Worm (Caenorhabditis elegans) whole organism, L1 larva: ENCODE results near the gene ced-13.

Experiments used
- ceh-63 ChIP-seq: fragments of 200-800 bp; sonication (Bioruptor generic); optimal IDR thresholded peaks from 2 replicates; lab custom pipeline; 2018; ENCODE audit warnings: mild to moderate bottlenecking, missing genetic modification characterization, missing compliant biosample characterization
- ceh-88 ChIP-seq: fragments of 200-800 bp; sonication (Bioruptor generic); IDR thresholded peaks from 2 replicates; pipeline ENCODE4 v1.3.6; 2022; ENCODE audit warnings: missing genetic modification characterization, missing compliant biosample characterization
- dsc-1 ChIP-seq: sonication (generic microtip); optimal IDR thresholded peaks from 2 replicates; lab custom pipeline; 2016; ENCODE audit warnings: mild to moderate bottlenecking, missing genetic modification characterization, missing compliant biosample characterization
- egl-13 ChIP-seq: sonication (generic microtip); optimal IDR thresholded peaks from 2 replicates; lab custom pipeline; 2016; ENCODE audit warnings: missing genotype, missing genetic modification reagents, missing genetic modification characterization, missing compliant biosample characterization
- egl-27 ChIP-seq, 2 experiments: fragments of 150-350 bp in 1 of 2; sonication (generic microtip); optimal IDR thresholded peaks; 3 replicates each; lab custom pipeline; 2017 to 2018; ENCODE audit warnings: missing biosample characterization in 2 of 2, missing genetic modification characterization in 2 of 2, missing genetic modification reagents in 2 of 2
- elt-2 ChIP-seq: sonication (generic microtip); optimal IDR thresholded peaks from 2 replicates; lab custom pipeline; 2016; ENCODE audit warnings: missing genetic modification characterization, mild to moderate bottlenecking, inconsistent platforms, missing compliant biosample characterization, missing genetic modification reagents
- elt-3 ChIP-seq, 6 experiments: fragments of 150-350 bp in 1 of 6; sonication (generic microtip); optimal IDR thresholded peaks; 2 replicates each; lab custom pipeline; 2017 to 2018; ENCODE audit warnings: missing biosample characterization in 6 of 6, missing genetic modification characterization in 6 of 6, inconsistent platforms in 1 of 6
- fkh-10 ChIP-seq: sonication (generic microtip); optimal IDR thresholded peaks from 2 replicates; lab custom pipeline; 2017; ENCODE audit warnings: missing biosample characterization, missing genetic modification reagents, missing genetic modification characterization
- fkh-4 ChIP-seq: sonication (generic microtip); optimal IDR thresholded peaks from 2 replicates; lab custom pipeline; 2016; ENCODE audit warnings: missing compliant biosample characterization, missing genetic modification characterization, borderline replicate concordance
- fkh-8 ChIP-seq: sonication (generic microtip); optimal IDR thresholded peaks from 2 replicates; lab custom pipeline; 2016; ENCODE audit warnings: mild to moderate bottlenecking, missing genetic modification characterization, missing compliant biosample characterization
- grh-1 ChIP-seq: fragments of 200-800 bp; sonication (Bioruptor generic); IDR thresholded peaks from 2 replicates; pipeline ENCODE4 v1.3.6; 2022; ENCODE audit warnings: missing genetic modification reagents, missing genetic modification characterization, missing compliant biosample characterization
- irx-1 ChIP-seq: sonication (generic microtip); optimal IDR thresholded peaks from 2 replicates; lab custom pipeline; 2016; ENCODE audit warnings: missing genetic modification characterization, missing compliant biosample characterization
- isw-1 ChIP-seq: fragments of 200-800 bp; sonication (Bioruptor generic); IDR thresholded peaks from 2 replicates; pipeline ENCODE4 v1.3.6; 2022; ENCODE audit warnings: missing genetic modification characterization, missing compliant biosample characterization
- jun-1 ChIP-seq: fragments of 150-350 bp; optimal IDR thresholded peaks from 2 replicates; lab custom pipeline; 2014; ENCODE audit warnings: missing biosample characterization, missing genetic modification reagents, missing genetic modification characterization
- lin-14 ChIP-seq: fragments of 200-800 bp; sonication (Bioruptor generic); optimal IDR thresholded peaks from 2 replicates; lab custom pipeline; 2018; ENCODE audit warnings: mild to moderate bottlenecking, missing genetic modification characterization, moderate library complexity, missing compliant biosample characterization
- lir-3 ChIP-seq: sonication (generic microtip); optimal IDR thresholded peaks from 2 replicates; lab custom pipeline; 2016; ENCODE audit warnings: mild to moderate bottlenecking, missing genetic modification characterization, moderate library complexity, missing compliant biosample characterization; ENCODE audit not compliant: poor library complexity
- lsy-2 ChIP-seq, 2 experiments: fragments of 150-350 bp; optimal IDR thresholded peaks; 2 replicates each; lab custom pipeline; 2014; ENCODE audit warnings: missing biosample characterization in 2 of 2, missing genetic modification characterization in 2 of 2
- mab-9 ChIP-seq: fragments of 200-800 bp; sonication (Bioruptor generic); IDR thresholded peaks from 2 replicates; pipeline ENCODE4 v1.3.6; 2022; ENCODE audit warnings: missing genetic modification reagents, missing genetic modification characterization, missing compliant biosample characterization
- mdl-1 ChIP-seq, 2 experiments: fragments of 150-350 bp; optimal IDR thresholded peaks; 2 replicates each; lab custom pipeline; 2014 to 2017; ENCODE audit warnings: missing biosample characterization in 2 of 2, missing genetic modification characterization in 2 of 2, inconsistent platforms in 1 of 2
- mep-1 ChIP-seq: fragments of 150-350 bp; optimal IDR thresholded peaks from 2 replicates; lab custom pipeline; 2014; ENCODE audit warnings: missing biosample characterization, missing genetic modification characterization
- nhr-11 ChIP-seq: fragments of 150-350 bp; optimal IDR thresholded peaks from 2 replicates; lab custom pipeline; 2014; ENCODE audit warnings: missing biosample characterization, missing genetic modification characterization
- nhr-20 ChIP-seq: sonication (generic microtip); optimal IDR thresholded peaks from 2 replicates; lab custom pipeline; 2016; ENCODE audit warnings: mild to moderate bottlenecking, missing genetic modification characterization, missing compliant biosample characterization
- nhr-47 ChIP-seq: sonication (generic microtip); optimal IDR thresholded peaks from 2 replicates; lab custom pipeline; 2016; ENCODE audit warnings: mild to moderate bottlenecking, missing genetic modification characterization, moderate library complexity, missing compliant biosample characterization
- nhr-77 ChIP-seq: fragments of 150-350 bp; optimal IDR thresholded peaks from 2 replicates; lab custom pipeline; 2014; ENCODE audit warnings: missing biosample characterization, missing genetic modification characterization
- nhr-85 ChIP-seq: sonication (generic microtip); peaks from one replicate; lab custom pipeline; 2016; ENCODE audit warnings: missing genetic modification characterization, inconsistent platforms, missing compliant biosample characterization
- pag-3 ChIP-seq: sonication (generic microtip); optimal IDR thresholded peaks from 2 replicates; lab custom pipeline; 2017; ENCODE audit warnings: missing genetic modification characterization, mild to moderate bottlenecking, missing compliant biosample characterization, antibody characterized with exemption, borderline replicate concordance; ENCODE audit not compliant: insufficient read depth
- pax-3 ChIP-seq: fragments of 200-800 bp; sonication (Bioruptor generic); optimal IDR thresholded peaks from 2 replicates; lab custom pipeline; 2018; ENCODE audit warnings: mild to moderate bottlenecking, missing genetic modification characterization, moderate library complexity, missing compliant biosample characterization
- skn-1 ChIP-seq: fragments of 150-350 bp; optimal IDR thresholded peaks from 2 replicates; lab custom pipeline; 2014; ENCODE audit warnings: missing biosample characterization, missing genetic modification characterization
- sup-37 ChIP-seq: fragments of 200-800 bp; sonication (Bioruptor generic); optimal IDR thresholded peaks from 2 replicates; lab custom pipeline; 2018; ENCODE audit warnings: mild to moderate bottlenecking, missing genetic modification characterization, missing compliant biosample characterization
- tbx-2 ChIP-seq: sonication (generic microtip); optimal IDR thresholded peaks from 2 replicates; lab custom pipeline; 2016; ENCODE audit warnings: missing genetic modification characterization, missing compliant biosample characterization
- unc-30 ChIP-seq: sonication (generic microtip); optimal IDR thresholded peaks from 2 replicates; lab custom pipeline; 2017; ENCODE audit warnings: missing biosample characterization, missing genetic modification characterization
- unc-86 ChIP-seq: sonication (generic microtip); optimal IDR thresholded peaks from 2 replicates; lab custom pipeline; 2016; ENCODE audit warnings: missing genetic modification characterization, missing compliant biosample characterization
- vab-15 ChIP-seq: sonication (generic microtip); optimal IDR thresholded peaks from 2 replicates; lab custom pipeline; 2017; ENCODE audit warnings: missing genotype, mild to moderate bottlenecking, missing genetic modification characterization, missing compliant biosample characterization
- zag-1 ChIP-seq: fragments of 150-350 bp; optimal IDR thresholded peaks from 2 replicates; lab custom pipeline; 2014; ENCODE audit warnings: missing biosample characterization, missing genetic modification characterization
- zip-4 ChIP-seq: fragments of 200-800 bp; sonication (Bioruptor generic); optimal IDR thresholded peaks from 2 replicates; lab custom pipeline; 2018; ENCODE audit warnings: mild to moderate bottlenecking, missing genetic modification characterization, moderate library complexity, missing compliant biosample characterization

Gene ced-13

DNA sequence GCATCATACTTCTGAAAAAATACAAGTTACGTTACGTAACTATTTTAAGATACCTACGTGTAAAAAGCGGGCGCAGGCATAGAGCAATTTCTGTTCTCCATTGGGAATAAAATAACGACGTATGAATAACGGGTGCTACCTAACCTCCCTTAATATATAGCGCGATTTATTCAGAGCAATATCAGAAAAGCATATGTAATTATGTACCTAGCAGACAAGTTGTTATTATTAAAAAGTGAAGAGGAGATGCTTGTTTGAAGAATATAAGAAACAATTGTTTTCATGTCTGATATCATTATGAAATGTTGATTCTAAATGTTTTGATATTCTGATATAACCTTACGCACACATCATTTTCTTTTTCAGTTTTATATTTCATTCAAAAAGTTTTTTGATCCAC is 19.5 kb upstream of the ced-13 start, which contains the start of gene srh-11:
srh-11 (minus strand) TSS at position 101 of the 400 bp plus-strand sequence.
- no peak for TF ChIP-seq mep-1
- no peak for TF ChIP-seq zag-1 (tag; lab: Kevin White, UChicago)
- TF ChIP-seq ceh-88 (GFP tag; lab: Robert Waterston, UW) = no peak
- TF ChIP-seq mab-9 = no peak
- no peak for TF ChIP-seq grh-1 (GFP tag; lab: Robert Waterston, UW)
- no peak for TF ChIP-seq irx-1 (tag; lab: Kevin White, UChicago)
- no peak for TF ChIP-seq sup-37 (GFP tag; lab: Kevin White, UChicago)
- TF ChIP-seq lir-3 (tag; lab: Kevin White, UChicago) = no peak
- TF ChIP-seq fkh-4 (tag; lab: Kevin White, UChicago) = no peak
- TF ChIP-seq nhr-85 (tag; lab: Kevin White, UChicago) = no peak
- TF ChIP-seq lin-14 (GFP tag; lab: Kevin White, UChicago) = no peak
- TF ChIP-seq zip-4 = no peak
- TF ChIP-seq elt-2 (tag; lab: Kevin White, UChicago) = no peak
- TF ChIP-seq egl-13 = no peak
- no peak for TF ChIP-seq egl-27 (tag; optimal IDR thresholded peaks at IDR 0.05; lab: Kevin White, UChicago)

DNA sequence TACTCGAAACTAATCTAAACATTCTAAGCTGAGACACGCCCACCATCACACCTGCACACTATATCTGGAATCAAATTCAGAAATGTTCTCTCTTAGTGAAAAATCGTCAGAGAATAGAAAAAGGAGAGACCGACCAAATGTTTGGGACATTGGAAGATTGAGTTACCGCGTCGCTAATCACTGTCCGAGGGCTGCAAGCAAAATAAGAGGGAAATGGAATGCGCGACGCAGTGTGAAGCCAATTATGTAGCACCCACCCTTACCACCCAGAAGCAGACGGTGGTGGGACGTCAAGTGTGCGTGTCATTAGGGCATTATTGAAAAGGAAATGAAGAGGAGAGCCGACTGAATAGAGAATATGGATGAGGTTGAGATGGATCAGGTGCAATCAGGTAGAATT is 12.1 kb upstream of the ced-13 start:
- TF ChIP-seq lin-14 (GFP tag; lab: Kevin White, UChicago) = peak; percentile 40
- no peak for TF ChIP-seq pag-3 (tag; lab: Kevin White, UChicago)

DNA sequence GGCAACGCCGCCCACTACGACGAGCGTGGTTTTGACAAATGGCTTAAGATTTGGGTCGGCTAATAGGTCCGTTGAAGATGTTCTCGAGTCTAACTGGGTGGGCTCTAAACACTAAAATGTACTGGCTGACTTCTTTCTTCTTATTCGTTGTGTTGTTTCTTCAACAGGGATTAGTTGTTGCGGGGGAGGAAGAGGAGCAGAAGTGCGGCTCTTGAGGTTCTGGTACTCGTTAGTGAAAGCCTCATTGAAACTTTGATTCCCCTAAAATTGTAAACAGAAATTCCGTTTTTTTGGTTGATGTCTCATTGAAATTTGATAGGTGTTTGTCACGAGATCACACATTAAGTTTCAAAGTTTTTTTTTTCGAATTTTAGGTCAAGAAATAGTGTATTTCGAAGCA is 11.3 kb upstream of the ced-13 start:
- TF ChIP-seq nhr-20 (tag; lab: Kevin White, UChicago) (no peak), jun-1 (tag; lab: Kevin White, UChicago) (no peak), tbx-2 (tag; lab: Kevin White, UChicago) (no peak), zag-1 (tag; lab: Kevin White, UChicago) (no peak), nhr-11 (no peak), dsc-1 (tag; lab: Kevin White, UChicago) (peak; percentile 69)

DNA sequence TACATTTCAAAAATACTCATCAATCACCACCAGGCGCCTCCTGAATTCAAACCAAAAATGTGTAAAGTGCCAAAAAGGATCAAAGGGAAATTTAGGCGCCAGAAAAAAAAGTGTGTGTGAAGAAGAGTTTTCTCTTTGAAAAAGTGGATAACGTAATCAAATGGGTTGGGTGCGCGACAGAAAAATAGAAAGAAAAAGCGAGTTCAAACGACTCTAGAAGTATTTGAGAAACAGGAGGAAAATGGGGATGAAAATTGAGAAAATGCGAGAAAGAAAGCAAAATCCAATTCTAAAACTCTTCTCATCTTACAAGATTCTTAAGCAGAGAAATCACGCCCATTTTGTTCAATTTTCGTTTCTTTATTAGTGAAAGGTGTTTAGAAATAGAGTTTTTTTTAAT is 9.0 kb upstream of the ced-13 start:
- TF ChIP-seq mdl-1 (tag; optimal IDR thresholded peaks at IDR 0.05; lab: Kevin White, UChicago) (no peak), lsy-2 (tag; optimal IDR thresholded peaks at IDR 0.05; lab: Kevin White, UChicago) (no peak), zag-1 (tag; lab: Kevin White, UChicago) (no peak), jun-1 (tag; lab: Kevin White, UChicago) (no peak), ceh-63 (GFP tag; lab: Kevin White, UChicago) (no peak), fkh-10 (GFP tag; lab: Kevin White, UChicago) (peak; percentile 39), nhr-77 (tag; lab: Kevin White, UChicago) (no peak), skn-1 (tag; lab: Kevin White, UChicago) (no peak), lin-14 (GFP tag; lab: Kevin White, UChicago) (peak; percentile 9), nhr-47 (tag; lab: Kevin White, UChicago) (no peak), isw-1 (GFP tag; lab: Robert Waterston, UW) (no peak), pax-3 (no peak), vab-15 (tag; lab: Kevin White, UChicago) (no peak), elt-3 (tag; optimal IDR thresholded peaks at IDR 0.05; lab: Kevin White, UChicago) (no peak), nhr-85 (tag; lab: Kevin White, UChicago) (peak; percentile 18), unc-86 (no peak), unc-30 (no peak), mab-9 (no peak), fkh-8 (tag; lab: Kevin White, UChicago) (no peak)
